Fruit fly (Drosophila melanogaster) whole organism, wandering third instar larva: ENCODE data around the gene CG14543.

ENCODE experiments used
- CG32264 ChIP-seq: fragments of 200-800 bp; sonication (Bioruptor generic); optimal IDR thresholded peaks from 2 replicates; lab custom pipeline; 2016; ENCODE audit warnings: missing biosample characterization, missing genetic modification characterization
- CrebA ChIP-seq: fragments of 200-800 bp; sonication (Bioruptor generic); optimal IDR thresholded peaks from 2 replicates; lab custom pipeline; 2016; ENCODE audit warnings: missing biosample characterization, mild to moderate bottlenecking, missing genetic modification characterization, borderline replicate concordance
- Dfd ChIP-seq: fragments of >200 bp; optimal IDR thresholded peaks from 2 replicates; lab custom pipeline; 2017; ENCODE audit warnings: missing biosample characterization, missing genetic modification characterization
- Dif ChIP-seq: fragments of 200-275, 200-300 bp; sonication (Bioruptor generic); optimal IDR thresholded peaks from 2 replicates; lab custom pipeline; 2018; ENCODE audit warnings: missing biosample characterization, missing genetic modification characterization; ENCODE audit not compliant: partially characterized antibody
- GATAd ChIP-seq: sonication (Bioruptor generic); optimal IDR thresholded peaks from 2 replicates; lab custom pipeline; 2016; ENCODE audit warnings: missing biosample characterization, missing genetic modification characterization
- HLH106 ChIP-seq: fragments of 200-800 bp; optimal IDR thresholded peaks from 3 replicates; lab custom pipeline; 2019; ENCODE audit warnings: missing biosample characterization, mild to moderate bottlenecking, missing genetic modification characterization, moderate library complexity
- Hnf4 ChIP-seq: fragments of 200-800 bp; sonication (Bioruptor generic); optimal IDR thresholded peaks from 2 replicates; lab custom pipeline; 2016; ENCODE audit warnings: missing biosample characterization, mild to moderate bottlenecking, missing genetic modification characterization
- Hr78 ChIP-seq: fragments of >200 bp; optimal IDR thresholded peaks from 2 replicates; lab custom pipeline; 2017; ENCODE audit warnings: missing biosample characterization, missing genetic modification characterization
- Hr83 ChIP-seq: fragments of 200-300 bp; sonication (Bioruptor generic); optimal IDR thresholded peaks from 2 replicates; lab custom pipeline; 2016; ENCODE audit warnings: missing biosample characterization, mild to moderate bottlenecking, missing genetic modification characterization, moderate library complexity; ENCODE audit not compliant: poor library complexity, severe bottlenecking
- Jra ChIP-seq: sonication (Bioruptor generic); optimal IDR thresholded peaks from 2 replicates; lab custom pipeline; 2016; ENCODE audit warnings: missing biosample characterization, missing genetic modification characterization
- Mio ChIP-seq: sonication (Bioruptor generic); optimal IDR thresholded peaks from 2 replicates; lab custom pipeline; 2016; ENCODE audit warnings: missing biosample characterization, missing genetic modification characterization
- OdsH ChIP-seq: fragments of 200-800 bp; sonication (Bioruptor generic); optimal IDR thresholded peaks from 2 replicates; lab custom pipeline; 2016; ENCODE audit warnings: missing biosample characterization, mild to moderate bottlenecking, missing genetic modification characterization
- Rel ChIP-seq, 2 experiments: fragments of 200-800 bp; sonication (Bioruptor generic) in 1 of 2; optimal IDR thresholded peaks; 2 replicates in 1 of 2; 3 replicates in 1 of 2; lab custom pipeline; 2016 to 2019; ENCODE audit warnings: mild to moderate bottlenecking in 2 of 2, missing biosample characterization in 2 of 2, missing genetic modification characterization in 2 of 2, moderate library complexity in 1 of 2
- Sp1 ChIP-seq: fragments of 200-800 bp; sonication (Bioruptor generic); optimal IDR thresholded peaks from 3 replicates; lab custom pipeline; 2019; ENCODE audit warnings: missing biosample characterization, mild to moderate bottlenecking, missing genetic modification characterization, moderate library complexity
- Vsx2 ChIP-seq: fragments of 200-300, 225-300 bp; sonication (Bioruptor generic); optimal IDR thresholded peaks from 2 replicates; lab custom pipeline; 2018; ENCODE audit warnings: missing biosample characterization, missing genetic modification characterization; ENCODE audit not compliant: partially characterized antibody
- br ChIP-seq: fragments of 200-800 bp; sonication (Bioruptor generic); optimal IDR thresholded peaks from 2 replicates; lab custom pipeline; 2016; ENCODE audit warnings: missing biosample characterization, missing genetic modification characterization
- brk ChIP-seq: fragments of 200-800 bp; sonication (Bioruptor generic); optimal IDR thresholded peaks from 2 replicates; lab custom pipeline; 2016; ENCODE audit warnings: missing biosample characterization, mild to moderate bottlenecking, missing genetic modification characterization
- dl ChIP-seq, 2 experiments: fragments of 175-275, 200-275 bp in 1 of 2; fragments of 200-275 bp in 1 of 2; sonication (Bioruptor generic); optimal IDR thresholded peaks; lab custom pipeline; 2018; ENCODE audit warnings: mild to moderate bottlenecking in 2 of 2, missing biosample characterization in 2 of 2, missing genetic modification characterization in 2 of 2, moderate library complexity in 2 of 2; ENCODE audit not compliant: partially characterized antibody in 2 of 2, insufficient read depth in 1 of 2
- dmrt93B ChIP-seq: fragments of 200-800 bp; sonication (Bioruptor generic); optimal IDR thresholded peaks from 2 replicates; lab custom pipeline; 2018; ENCODE audit warnings: missing biosample characterization, mild to moderate bottlenecking, missing genetic modification characterization
- dsf ChIP-seq: sonication (Bioruptor generic); optimal IDR thresholded peaks from 2 replicates; lab custom pipeline; 2016; ENCODE audit warnings: missing biosample characterization, missing genetic modification characterization, borderline replicate concordance
- ey ChIP-seq: fragments of 200-800 bp; sonication (Bioruptor generic); optimal IDR thresholded peaks from 2 replicates; lab custom pipeline; 2016; ENCODE audit warnings: missing biosample characterization, missing genetic modification characterization
- foxo ChIP-seq, 2 experiments: fragments of 200-800 bp; sonication (Bioruptor generic); optimal IDR thresholded peaks; 2 replicates in 1 of 2; 3 replicates in 1 of 2; lab custom pipeline; 2016 to 2017; ENCODE audit warnings: missing biosample characterization in 2 of 2, missing genetic modification characterization in 2 of 2
- fru ChIP-seq: fragments of 200-800 bp; sonication (Bioruptor generic); optimal IDR thresholded peaks from 3 replicates; lab custom pipeline; 2016; ENCODE audit warnings: missing biosample characterization, mild to moderate bottlenecking, missing genetic modification characterization
- h ChIP-seq: fragments of 200-800 bp; sonication (Bioruptor generic); optimal IDR thresholded peaks from 3 replicates; lab custom pipeline; 2016; ENCODE audit warnings: missing biosample characterization, mild to moderate bottlenecking, missing genetic modification characterization
- jim ChIP-seq: fragments of 175-275, 200-325 bp; sonication (Bioruptor generic); optimal IDR thresholded peaks from 2 replicates; lab custom pipeline; 2016; ENCODE audit warnings: missing biosample characterization, mild to moderate bottlenecking, missing genetic modification characterization
- lola ChIP-seq: fragments of >200 bp; optimal IDR thresholded peaks from 2 replicates; lab custom pipeline; 2017; ENCODE audit warnings: missing biosample characterization, missing genetic modification characterization
- pan ChIP-seq: fragments of >200 bp; optimal IDR thresholded peaks from 2 replicates; lab custom pipeline; 2017
- psq ChIP-seq: fragments of 200-800 bp; sonication (Bioruptor generic); optimal IDR thresholded peaks from 3 replicates; lab custom pipeline; 2017; ENCODE audit warnings: missing biosample characterization, mild to moderate bottlenecking, missing genetic modification characterization, moderate library complexity
- rgr ChIP-seq: fragments of 200-800 bp; sonication (Bioruptor generic); optimal IDR thresholded peaks from 3 replicates; lab custom pipeline; 2016; ENCODE audit warnings: missing biosample characterization, mild to moderate bottlenecking, missing genetic modification characterization
- sage ChIP-seq: fragments of 200-800 bp; sonication (Bioruptor generic); optimal IDR thresholded peaks from 2 replicates; lab custom pipeline; 2016; ENCODE audit warnings: missing biosample characterization, mild to moderate bottlenecking, missing genetic modification characterization
- sv ChIP-seq: fragments of 200-800 bp; sonication (Bioruptor generic); optimal IDR thresholded peaks from 3 replicates; lab custom pipeline; 2016; ENCODE audit warnings: missing biosample characterization, missing genetic modification characterization
- tai ChIP-seq: sonication (Bioruptor generic); optimal IDR thresholded peaks from 2 replicates; lab custom pipeline; 2016; ENCODE audit warnings: missing biosample characterization, missing genetic modification characterization
- usp ChIP-seq: fragments of >200 bp; optimal IDR thresholded peaks from 2 replicates; lab custom pipeline; 2017; ENCODE audit warnings: missing biosample characterization, missing genetic modification characterization
- woc ChIP-seq: sonication (Bioruptor generic); optimal IDR thresholded peaks from 2 replicates; lab custom pipeline; 2016; ENCODE audit warnings: missing biosample characterization, mild to moderate bottlenecking, missing genetic modification characterization

CG14543 gene

dm6 chr3R:26106595-26107152, 50.2 kb downstream of the CG14543 start, which contains the start of gene Cipc:
Gene Cipc, plus strand, starts transcription at chr3R:26106868.
- TF ChIP-seq Rel (GFP tag; optimal IDR thresholded peaks at IDR 0.05; lab: Kevin White, UChicago) (no peak), Rel (tag; optimal IDR thresholded peaks at IDR 0.05; lab: Kevin White, UChicago) (peak; percentile 54), Sp1 (GFP tag; lab: Kevin White, UChicago) (peak; percentile 71), lola (GFP tag; lab: Kevin White, UChicago) (no peak), jim (GFP tag; lab: Kevin White, UChicago) (no peak), Jra (GFP tag; lab: Kevin White, UChicago) (peak; percentile 17), brk (GFP tag; lab: Kevin White, UChicago) (peak; percentile 19), Mio (no peak), psq (GFP tag; lab: Kevin White, UChicago) (peak; percentile 32), HLH106 (peak; percentile 67), CG32264 (GFP tag; lab: Kevin White, UChicago) (no peak), dmrt93B (peak; percentile 57), tai (no peak), CrebA (GFP tag; lab: Kevin White, UChicago) (no peak), woc (GFP tag; lab: Kevin White, UChicago) (peak; percentile 42), Hr78 (no peak), Hr83 (GFP tag; lab: Kevin White, UChicago) (peak; percentile 29), foxo (GFP tag; optimal IDR thresholded peaks at IDR 0.05; lab: Kevin White, UChicago) (peak in 1 of 2 experiments; percentile 74), Dif (peak; percentile 21), fru (GFP tag; lab: Kevin White, UChicago) (peak; percentile 37), Vsx2 (GFP tag; lab: Kevin White, UChicago) (peak; percentile 80), h (GFP tag; lab: Kevin White, UChicago) (peak; percentile 93), Hnf4 (GFP tag; lab: Kevin White, UChicago) (peak; percentile 52), GATAd (GFP tag; lab: Kevin White, UChicago) (no peak), dsf (no peak), pan (lab: Kevin White, UChicago) (no peak), sage (GFP tag; lab: Kevin White, UChicago) (peak; percentile 76), br (GFP tag; lab: Kevin White, UChicago) (peak; percentile 45), rgr (GFP tag; lab: Kevin White, UChicago) (peak; percentile 51), dl (GFP tag; optimal IDR thresholded peaks at IDR 0.05; lab: Kevin White, UChicago; ENCODE audit: insufficient read depth in 1 of 2, partially characterized antibody in 2 of 2) (peak in 1 of 2 experiments; percentile 27), Dfd (GFP tag; lab: Kevin White, UChicago) (peak; percentile 89), ey (GFP tag; lab: Kevin White, UChicago) (peak; percentile 12), sv (peak; percentile 5), OdsH (peak; percentile 46), usp (GFP tag; lab: Kevin White, UChicago) (no peak)
